Fruit fly (Drosophila melanogaster): ENCODE data around the gene CG15721.

DNA sequence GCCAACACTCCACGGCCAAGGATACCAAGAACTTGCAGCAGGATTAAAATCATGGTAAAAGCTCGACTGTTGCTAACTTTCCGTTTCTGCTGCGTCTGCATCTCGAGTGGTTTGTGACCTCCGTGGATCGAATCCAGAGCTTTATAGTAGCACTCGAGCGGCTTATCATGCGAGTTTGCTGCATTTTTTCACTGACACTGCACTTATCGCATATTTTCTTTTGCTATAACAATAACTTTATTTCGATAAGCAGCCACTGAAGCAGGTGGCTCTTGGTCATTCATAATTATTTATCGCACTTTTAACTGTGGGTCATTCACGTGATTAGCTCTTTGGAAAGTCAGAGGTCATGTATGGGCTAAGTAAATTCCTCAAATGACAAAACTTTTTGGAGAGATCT, 5.6 kb downstream of the CG15721 start, which contains the start of gene CG12716:
- no peak for TF ChIP-seq CG8159 (tag; optimal IDR thresholded peaks at IDR 0.05)
- no peak for TF ChIP-seq CG15710 (tag; optimal IDR thresholded peaks at IDR 0.05)
- no peak for TF ChIP-seq CG10348 (GFP tag; IDR thresholded peaks at IDR 0.05)
- TF ChIP-seq Pif1A (GFP tag; optimal IDR thresholded peaks at IDR 0.05): no peak
- TF ChIP-seq CG8301 (tag; optimal IDR thresholded peaks at IDR 0.05): no peak
- no peak for TF ChIP-seq CG13204 (GFP tag; optimal IDR thresholded peaks at IDR 0.05)
- TF ChIP-seq gl (tag; optimal IDR thresholded peaks at IDR 0.05): no peak
- no peak for TF ChIP-seq Ets98B (GFP tag; IDR thresholded peaks at IDR 0.05)
- TF ChIP-seq D1 (tag; optimal IDR thresholded peaks at IDR 0.05): no peak
- TF ChIP-seq EcR (GFP tag; optimal IDR thresholded peaks at IDR 0.05): no peak
- TF ChIP-seq CG17806 (tag; optimal IDR thresholded peaks at IDR 0.05): no peak
- no peak for TF ChIP-seq fd96Ca (GFP tag; IDR thresholded peaks at IDR 0.05)
